Fruit fly (Drosophila melanogaster): ENCODE data around the gene Saf-B.
A peak's percentile ranks its signal among the peaks of the same experiment; 100 is the strongest.

Saf-B gene

DNA sequence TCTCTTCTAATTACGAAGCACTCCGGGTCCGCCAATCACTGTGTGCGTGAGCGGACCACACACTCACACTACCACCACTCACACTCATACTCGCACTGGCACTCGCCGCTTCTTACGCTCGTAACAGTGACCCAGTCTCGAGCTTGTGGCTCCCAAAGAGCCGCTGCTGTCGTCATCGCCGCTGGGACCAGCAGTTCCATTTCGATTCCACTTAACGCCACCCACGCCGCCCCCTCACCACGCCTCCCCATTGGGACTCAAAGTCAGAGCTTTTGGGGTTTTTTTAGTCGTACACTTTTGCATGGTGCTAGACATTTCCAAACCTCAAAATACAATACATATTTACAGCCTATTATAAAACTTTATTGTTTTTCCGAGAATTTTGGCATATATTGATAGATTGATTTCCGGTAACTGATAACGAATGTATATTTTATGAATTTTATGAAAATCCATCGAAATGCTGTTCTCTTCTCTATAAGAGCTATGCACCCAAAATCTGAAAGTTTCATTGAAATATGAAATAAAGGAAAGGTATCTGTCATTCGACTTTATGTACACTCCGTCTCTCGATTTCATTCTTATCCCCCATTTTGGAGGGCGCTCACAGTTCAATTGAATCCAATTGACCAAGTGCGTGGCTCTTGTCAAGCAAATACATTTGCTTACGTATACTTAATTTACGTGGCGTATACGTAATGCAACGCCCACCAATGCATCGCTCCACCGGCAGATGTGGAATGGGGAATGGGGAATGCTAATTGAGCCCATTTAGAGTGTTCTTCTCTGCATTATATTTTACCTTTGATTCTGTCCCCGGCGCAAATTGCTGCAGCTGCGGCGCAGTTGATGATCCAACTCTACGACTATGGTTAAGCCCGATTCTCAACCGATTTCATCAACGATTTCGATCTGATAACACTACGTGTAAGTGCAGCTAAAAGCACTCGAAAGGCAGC lies 45.7 kb upstream of the Saf-B start, which contains the start of gene CG42331 (continued):
- TF ChIP-seq amos (GFP tag; IDR thresholded peaks at IDR 0.05; ENCODE audit: partially characterized antibody) (no peak), cg (GFP tag; optimal IDR thresholded peaks at IDR 0.05) (peak; percentile 76), CG13624 (GFP tag; optimal IDR thresholded peaks at IDR 0.05) (peak; percentile 63), GATAe (GFP tag; conservative IDR thresholded peaks at IDR 0.05) (peak; percentile 55; the same call in 1 of the 2 replicates), br (optimal IDR thresholded peaks at IDR 0.05) (no peak), nau (GFP tag; optimal IDR thresholded peaks at IDR 0.05) (peak; percentile 46), CG15073 (GFP tag; optimal IDR thresholded peaks at IDR 0.05) (no peak), CG7556 (GFP tag; optimal IDR thresholded peaks at IDR 0.05) (peak; percentile 73), CG7271 (tag; optimal IDR thresholded peaks at IDR 0.05) (no peak), Fer2 (tag; optimal IDR thresholded peaks at IDR 0.05) (no peak), zen2 (GFP tag; IDR thresholded peaks at IDR 0.05; ENCODE audit: partially characterized antibody) (0 out of 3 replicates have a peak, but pooled peaks have one; percentile 40), btn (GFP tag; optimal IDR thresholded peaks at IDR 0.05) (no peak), salm (tag; optimal IDR thresholded peaks at IDR 0.05) (peak; percentile 52), CG17328 (GFP tag; IDR thresholded peaks at IDR 0.05) (no peak), toy (GFP tag; IDR thresholded peaks at IDR 0.05) (no peak), gce (GFP tag; IDR thresholded peaks at IDR 0.05) (no peak), Sox100B (GFP tag; optimal IDR thresholded peaks at IDR 0.05) (peak; percentile 53), usp (GFP tag; optimal IDR thresholded peaks at IDR 0.05) (no peak), Myb (GFP tag; optimal IDR thresholded peaks at IDR 0.05) (peak; percentile 21), CG9797 (GFP tag; optimal IDR thresholded peaks at IDR 0.05) (no peak), C15 (GFP tag; IDR thresholded peaks at IDR 0.05) (no peak), h (optimal IDR thresholded peaks at IDR 0.05) (no peak), Nf-YA (GFP tag; IDR thresholded peaks at IDR 0.05) (no peak), CG12104 (GFP tag; optimal IDR thresholded peaks at IDR 0.05) (peak; percentile 50), CG16863 (GFP tag; optimal IDR thresholded peaks at IDR 0.05) (peak; percentile 6), CG7963 (GFP tag; IDR thresholded peaks at IDR 0.05; ENCODE audit: partially characterized antibody) (no peak), Poxn (GFP tag; IDR thresholded peaks at IDR 0.05) (no peak), crp (GFP tag; optimal IDR thresholded peaks at IDR 0.05) (no peak), CG1529 (GFP tag; optimal IDR thresholded peaks at IDR 0.05) (no peak), tx (GFP tag; optimal IDR thresholded peaks at IDR 0.05) (peak; percentile 11), cwo (GFP tag; optimal IDR thresholded peaks at IDR 0.05) (peak; percentile 60), CG2199 (GFP tag; IDR thresholded peaks at IDR 0.05) (no peak), dati (GFP tag; IDR thresholded peaks at IDR 0.05) (no peak), p53 (GFP tag; optimal IDR thresholded peaks at IDR 0.05) (no peak), Ptx1 (GFP tag; IDR thresholded peaks at IDR 0.05) (peak; percentile 65), CG6765 (GFP tag; optimal IDR thresholded peaks at IDR 0.05) (no peak), CG30403 (GFP tag; optimal IDR thresholded peaks at IDR 0.05) (peak; percentile 81), CG2712 (tag; optimal IDR thresholded peaks at IDR 0.05) (peak; percentile 67), CG13123 (GFP tag; optimal IDR thresholded peaks at IDR 0.05) (no peak), CG14667 (GFP tag; IDR thresholded peaks at IDR 0.05) (no peak), CG4854 (GFP tag; optimal IDR thresholded peaks at IDR 0.05) (no peak), CG1024 (GFP tag; IDR thresholded peaks at IDR 0.05) (no peak), Sry-δ (GFP tag; optimal IDR thresholded peaks at IDR 0.05) (no peak), Rfx (GFP tag; IDR thresholded peaks at IDR 0.05) (peak; percentile 53; the same call in 1 of the 2 replicates), Drgx (GFP tag; IDR thresholded peaks at IDR 0.05) (no peak), Nf-YC (tag; optimal IDR thresholded peaks at IDR 0.05) (peak; percentile 65), lbe (GFP tag; optimal IDR thresholded peaks at IDR 0.05) (no peak), gt (GFP tag; IDR thresholded peaks at IDR 0.05) (no peak), CG2889 (GFP tag; IDR thresholded peaks at IDR 0.05) (no peak), CG17912 (GFP tag; optimal IDR thresholded peaks at IDR 0.05) (no peak)

Data from whole organism, embryonic.